Worm (Caenorhabditis elegans) whole organism, L4/young adult: ENCODE results near the gene mps-4.

Source experiments
- W03F9.2 ChIP-seq: fragments of 150-350 bp; optimal IDR thresholded peaks from 2 replicates; lab custom pipeline; 2014; ENCODE audit warnings: missing biosample characterization, missing genetic modification characterization
- dao-5 ChIP-seq: sonication (generic microtip); optimal IDR thresholded peaks from 2 replicates; lab custom pipeline; 2016; ENCODE audit warnings: missing genotype, missing genetic modification characterization, moderate library complexity, missing compliant biosample characterization
- him-1 ChIP-seq: sonication (generic microtip); optimal IDR thresholded peaks from 2 replicates; lab custom pipeline; 2016; ENCODE audit warnings: missing genotype, missing genetic modification reagents, missing genetic modification characterization, missing compliant biosample characterization

DNA sequence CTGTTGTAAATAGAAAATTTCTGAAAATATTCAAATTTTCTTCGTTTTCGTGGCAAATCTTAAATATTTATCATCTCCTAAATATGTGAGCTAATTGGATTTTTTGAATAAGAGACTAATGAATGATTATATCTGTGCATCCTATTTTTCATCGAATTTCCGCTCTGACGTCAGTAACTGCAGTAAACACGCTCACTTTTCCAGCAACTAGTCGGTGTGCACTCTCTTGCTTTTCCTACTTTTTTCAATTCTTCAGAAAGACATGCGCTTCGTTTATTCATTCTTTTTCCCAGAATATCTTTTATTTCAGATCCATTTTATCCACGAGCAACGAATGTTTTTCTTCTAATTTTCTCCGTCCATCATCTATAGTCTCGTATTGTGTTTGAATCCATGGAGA is 42.1 kb downstream of the mps-4 start:
- TF ChIP-seq him-1 (tag; lab: Kevin White, UChicago) (no peak), dao-5 (tag; lab: Kevin White, UChicago) (no peak), W03F9.2 (tag; lab: Kevin White, UChicago) (no peak)
